Worm (Caenorhabditis elegans) whole organism, mixed stage, embryonic: ENCODE data around the gene cysl-1.

Experiments
- M03D4.4 ChIP-seq: sonication (generic microtip); optimal IDR thresholded peaks from 2 replicates; lab custom pipeline; 2017; ENCODE audit warnings: mild to moderate bottlenecking, missing genetic modification characterization, missing compliant biosample characterization
- bed-3 ChIP-seq: fragments of 200-800 bp; sonication (Bioruptor generic); optimal IDR thresholded peaks from 3 replicates; lab custom pipeline; 2018; ENCODE audit warnings: mild to moderate bottlenecking, missing genetic modification characterization, moderate library complexity, missing compliant biosample characterization
- blmp-1 ChIP-seq: fragments of 150-350 bp; optimal IDR thresholded peaks from 2 replicates; lab custom pipeline; 2014; ENCODE audit warnings: missing biosample characterization, missing genetic modification characterization
- ceh-43 ChIP-seq: fragments of 200-800 bp; sonication (Bioruptor generic); optimal IDR thresholded peaks from 2 replicates; lab custom pipeline; 2018; ENCODE audit warnings: mild to moderate bottlenecking, missing genetic modification characterization, moderate library complexity, missing compliant biosample characterization
- ces-1 ChIP-seq: fragments of 150-350 bp; optimal IDR thresholded peaks from 2 replicates; lab custom pipeline; 2014; ENCODE audit warnings: missing biosample characterization, missing genetic modification reagents, missing genetic modification characterization
- cnd-1 ChIP-seq: fragments of 200-800 bp; sonication (Bioruptor generic); optimal IDR thresholded peaks from 2 replicates; lab custom pipeline; 2018; ENCODE audit warnings: mild to moderate bottlenecking, missing genetic modification characterization, missing compliant biosample characterization
- drap-1 ChIP-seq: fragments of 200-800 bp; sonication (Bioruptor generic); optimal IDR thresholded peaks from 3 replicates; lab custom pipeline; 2018; ENCODE audit warnings: mild to moderate bottlenecking, missing genetic modification characterization, missing compliant biosample characterization
- elt-1 ChIP-seq: sonication (generic microtip); optimal IDR thresholded peaks from 2 replicates; lab custom pipeline; 2017; ENCODE audit warnings: missing genetic modification characterization, mild to moderate bottlenecking, missing compliant biosample characterization, antibody characterized with exemption, moderate library complexity, borderline replicate concordance; ENCODE audit not compliant: insufficient read depth
- elt-3 ChIP-seq: fragments of 150-350 bp; optimal IDR thresholded peaks from 2 replicates; lab custom pipeline; 2014; ENCODE audit warnings: missing biosample characterization, missing genetic modification characterization
- flh-1 ChIP-seq: fragments of 200-800 bp; sonication (Bioruptor generic); optimal IDR thresholded peaks from 2 replicates; lab custom pipeline; 2018; ENCODE audit warnings: mild to moderate bottlenecking, missing genetic modification characterization, moderate library complexity, missing compliant biosample characterization
- ham-2 ChIP-seq: fragments of 200-800 bp; sonication (Bioruptor generic); optimal IDR thresholded peaks from 2 replicates; lab custom pipeline; 2018; ENCODE audit warnings: mild to moderate bottlenecking, missing genetic modification characterization, missing compliant biosample characterization
- hlh-1 ChIP-seq: fragments of 150-350 bp; optimal IDR thresholded peaks from 2 replicates; lab custom pipeline; 2014; ENCODE audit warnings: missing biosample characterization, missing genetic modification reagents, missing genetic modification characterization
- lin-13 ChIP-seq: fragments of 150-350 bp; optimal IDR thresholded peaks from 2 replicates; lab custom pipeline; 2014; ENCODE audit warnings: missing biosample characterization, missing genetic modification characterization
- lin-32 ChIP-seq: fragments of 200-800 bp; sonication (Bioruptor generic); optimal IDR thresholded peaks from 2 replicates; lab custom pipeline; 2018; ENCODE audit warnings: mild to moderate bottlenecking, missing genetic modification characterization, missing compliant biosample characterization
- lsy-2 ChIP-seq: fragments of 150-350 bp; optimal IDR thresholded peaks from 2 replicates; lab custom pipeline; 2014; ENCODE audit warnings: missing biosample characterization, missing genetic modification characterization
- mab-5 ChIP-seq: fragments of 150-350 bp; optimal IDR thresholded peaks from 2 replicates; lab custom pipeline; 2014; ENCODE audit warnings: missing biosample characterization, missing genetic modification characterization
- mep-1 ChIP-seq: fragments of 150-350 bp; optimal IDR thresholded peaks from 2 replicates; lab custom pipeline; 2017; ENCODE audit warnings: missing biosample characterization, missing genetic modification reagents, missing genetic modification characterization, inconsistent platforms
- mls-2 ChIP-seq: sonication (generic microtip); optimal IDR thresholded peaks from 2 replicates; lab custom pipeline; 2016; ENCODE audit warnings: mild to moderate bottlenecking, missing genetic modification characterization, moderate library complexity, missing compliant biosample characterization
- nhr-12 ChIP-seq: fragments of 150-350 bp; optimal IDR thresholded peaks from 2 replicates; lab custom pipeline; 2014; ENCODE audit warnings: missing biosample characterization, missing genetic modification characterization
- nhr-2 ChIP-seq: fragments of 150-350 bp; optimal IDR thresholded peaks from 2 replicates; lab custom pipeline; 2014; ENCODE audit warnings: missing biosample characterization, missing genetic modification characterization
- nhr-237 ChIP-seq: fragments of 150-350 bp; optimal IDR thresholded peaks from 2 replicates; lab custom pipeline; 2014; ENCODE audit warnings: missing biosample characterization, missing genetic modification characterization
- nhr-28 ChIP-seq: fragments of 150-350 bp; optimal IDR thresholded peaks from 2 replicates; lab custom pipeline; 2014; ENCODE audit warnings: missing biosample characterization, missing genetic modification characterization
- nhr-76 ChIP-seq: sonication (generic microtip); optimal IDR thresholded peaks from 2 replicates; lab custom pipeline; 2017; ENCODE audit warnings: missing biosample characterization, missing genetic modification characterization
- pha-4 ChIP-seq: fragments of 150-350 bp; optimal IDR thresholded peaks from 2 replicates; lab custom pipeline; 2018; ENCODE audit warnings: missing biosample characterization, missing genetic modification reagents, missing genetic modification characterization
- sem-2 ChIP-seq: fragments of 200-800 bp; sonication (Bioruptor generic); optimal IDR thresholded peaks from 2 replicates; lab custom pipeline; 2018; ENCODE audit warnings: mild to moderate bottlenecking, missing genetic modification characterization, missing compliant biosample characterization
- snpc-4 ChIP-seq: fragments of 150-350 bp; optimal IDR thresholded peaks from 2 replicates; lab custom pipeline; 2014; ENCODE audit warnings: missing biosample characterization, missing genetic modification characterization
- sptf-1 ChIP-seq: sonication (generic microtip); optimal IDR thresholded peaks from 2 replicates; lab custom pipeline; 2017; ENCODE audit warnings: mild to moderate bottlenecking, missing genetic modification characterization, moderate library complexity, missing compliant biosample characterization
- tbx-8 ChIP-seq: fragments of 200-800 bp; sonication (Bioruptor generic); optimal IDR thresholded peaks from 2 replicates; lab custom pipeline; 2018; ENCODE audit warnings: mild to moderate bottlenecking, missing genetic modification characterization, moderate library complexity, missing compliant biosample characterization
- unc-120 ChIP-seq: sonication (generic microtip); optimal IDR thresholded peaks from 2 replicates; lab custom pipeline; 2017; ENCODE audit warnings: missing genetic modification characterization, missing compliant biosample characterization; ENCODE audit not compliant: poor library complexity, severe bottlenecking
- unc-39 ChIP-seq: fragments of 150-350 bp; optimal IDR thresholded peaks from 2 replicates; lab custom pipeline; 2014; ENCODE audit warnings: missing biosample characterization, missing genetic modification characterization
- unc-62 ChIP-seq: fragments of 150-350 bp; optimal IDR thresholded peaks from 2 replicates; lab custom pipeline; 2014; ENCODE audit warnings: missing biosample characterization, missing genetic modification reagents, missing genetic modification characterization
- zip-8 ChIP-seq: fragments of 150-350 bp; optimal IDR thresholded peaks from 2 replicates; lab custom pipeline; 2014; ENCODE audit warnings: missing biosample characterization, missing genetic modification characterization
- ztf-11 ChIP-seq: fragments of 150-350 bp; optimal IDR thresholded peaks from 2 replicates; lab custom pipeline; 2014; ENCODE audit warnings: missing biosample characterization, missing genetic modification characterization

The cysl-1 gene

DNA sequence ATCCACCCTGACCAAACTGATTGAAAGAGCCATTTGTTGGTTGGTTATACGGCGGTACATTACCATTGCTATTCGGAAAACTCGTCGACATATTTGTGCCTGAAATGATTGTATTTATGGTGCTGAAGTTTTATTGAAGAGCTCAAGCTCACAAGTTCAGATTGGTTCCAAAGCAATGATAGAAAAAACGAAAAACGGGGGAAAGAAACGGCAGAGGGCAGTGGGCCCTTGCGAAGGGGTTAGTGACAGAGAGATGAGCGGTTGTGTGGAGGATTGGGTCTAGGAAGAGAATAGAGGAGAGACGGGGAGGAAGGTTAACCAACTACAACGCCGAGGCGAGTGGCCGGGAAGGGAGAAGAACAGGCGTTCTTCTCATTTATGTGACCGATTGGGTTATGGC, 23.0 kb downstream of the cysl-1 start, which contains the start of gene nra-3:
Gene nra-3, minus strand, starts transcription at position 101 of the 400 bp plus-strand sequence.
- TF ChIP-seq elt-3, result no peak
- TF ChIP-seq lin-13 (tag; lab: Kevin White, UChicago), result no peak
- no peak for TF ChIP-seq lin-32 (GFP tag; lab: Kevin White, UChicago)
- TF ChIP-seq ces-1, result peak; percentile 17
- TF ChIP-seq unc-120, result no peak
- no peak for TF ChIP-seq nhr-12 (tag; lab: Kevin White, UChicago)
- TF ChIP-seq flh-1 (GFP tag; lab: Kevin White, UChicago), result no peak
- peak; percentile 15 for TF ChIP-seq nhr-2 (tag; lab: Kevin White, UChicago)
- peak; percentile 1 for TF ChIP-seq cnd-1 (tag; lab: Kevin White, UChicago)

DNA sequence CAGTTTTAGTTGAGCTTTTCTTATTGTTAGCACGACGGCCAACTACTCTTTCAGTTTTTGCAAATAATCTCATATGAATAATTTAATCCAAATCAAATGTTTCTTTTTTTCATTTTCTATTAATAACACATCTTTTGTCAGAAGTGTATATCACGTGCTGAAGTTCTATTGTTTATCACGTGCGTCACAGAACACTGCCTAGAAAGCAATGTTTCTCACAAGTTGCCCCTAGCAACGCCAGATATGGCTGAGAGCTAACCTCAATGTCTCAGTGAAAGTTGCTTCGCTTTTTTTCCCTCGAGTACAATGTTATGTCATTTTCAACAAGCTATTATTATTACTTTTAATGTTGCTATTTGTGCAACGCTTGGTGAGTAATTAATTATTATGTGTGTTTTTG, 26.3 kb downstream of the cysl-1 start:
- no peak for TF ChIP-seq ham-2 (GFP tag; lab: Kevin White, UChicago)
- TF ChIP-seq nhr-2 (tag; lab: Kevin White, UChicago), result no peak
- no peak for TF ChIP-seq elt-1 (tag; lab: Kevin White, UChicago)
- no peak for TF ChIP-seq nhr-237
- no peak for TF ChIP-seq snpc-4 (tag; lab: Kevin White, UChicago)
- no peak for TF ChIP-seq bed-3 (GFP tag; lab: Kevin White, UChicago)
- TF ChIP-seq mab-5, result no peak

DNA sequence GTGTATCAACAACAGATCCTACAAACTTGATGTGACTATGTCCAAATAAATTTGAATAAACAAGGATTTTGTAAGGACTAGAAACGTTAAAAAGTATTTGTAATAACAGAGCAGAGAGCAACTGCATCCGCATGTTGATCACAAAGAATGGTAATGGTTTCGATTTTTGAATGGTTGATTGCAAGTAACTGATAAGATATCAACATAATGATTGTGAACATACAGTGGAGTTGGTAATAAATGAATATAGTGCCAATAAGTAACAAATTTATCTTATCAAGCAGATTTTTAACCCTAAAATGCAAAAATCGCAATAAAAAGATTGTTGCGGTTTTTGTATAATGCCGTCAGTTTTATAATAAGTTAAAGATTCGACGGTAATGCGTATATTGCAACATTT, 29.4 kb downstream of the cysl-1 start, which contains the start of gene ugt-23:
Gene ugt-23, minus strand, starts transcription at position 212 of the 400 bp plus-strand sequence.
- TF ChIP-seq snpc-4 (tag; lab: Kevin White, UChicago), result no peak
- no peak for TF ChIP-seq lsy-2
- TF ChIP-seq elt-1 (tag; lab: Kevin White, UChicago), result no peak
- TF ChIP-seq ham-2 (GFP tag; lab: Kevin White, UChicago), result no peak
- TF ChIP-seq bed-3 (GFP tag; lab: Kevin White, UChicago), result no peak
- no peak for TF ChIP-seq hlh-1
- TF ChIP-seq unc-62, result no peak
- TF ChIP-seq ztf-11, result no peak

DNA sequence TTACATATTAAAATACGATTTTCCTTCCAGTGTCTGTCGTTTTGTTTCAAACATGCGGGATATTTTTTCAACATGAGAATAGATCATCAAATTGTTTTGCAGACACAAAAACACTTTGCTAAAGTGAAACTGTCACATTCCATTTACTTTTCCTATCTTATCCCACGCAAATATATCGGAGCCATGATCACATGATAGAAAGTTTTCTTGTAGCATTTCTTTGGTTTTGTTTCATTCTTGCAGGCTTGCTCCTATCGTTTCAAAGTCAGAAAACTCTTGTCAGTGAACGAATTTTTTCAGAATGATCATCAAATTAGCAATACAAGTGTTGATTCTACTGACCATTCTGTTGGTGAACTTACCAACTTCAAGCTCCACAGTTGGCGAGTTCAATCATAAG, 33.1 kb downstream of the cysl-1 start, which contains the start of gene C17G1.2:
Gene C17G1.2, plus strand, starts transcription at position 301 of the 400 bp plus-strand sequence.
- TF ChIP-seq mep-1 (tag; lab: Kevin White, UChicago) (no peak), unc-62 (no peak), elt-3 (no peak), ces-1 (no peak), nhr-28 (tag; lab: Kevin White, UChicago) (no peak)

DNA sequence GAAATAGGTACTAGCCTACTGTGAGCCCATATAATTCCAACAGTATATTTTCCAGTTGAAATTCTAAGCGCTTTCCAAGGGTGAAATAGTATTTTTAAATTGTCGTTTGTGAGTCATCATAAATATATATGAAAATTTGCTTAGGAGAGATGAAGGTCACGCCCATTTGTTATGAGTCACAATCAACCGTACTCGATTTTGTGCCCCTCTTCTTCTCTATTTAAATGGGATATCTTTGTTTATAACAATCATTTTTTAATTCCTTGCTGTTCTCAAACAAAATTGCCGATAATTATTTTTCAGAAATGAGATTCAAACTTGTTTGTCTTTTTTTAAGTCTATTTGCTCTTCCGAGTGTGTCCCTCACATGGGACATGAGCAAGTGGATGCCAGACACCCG, 35.3 kb downstream of the cysl-1 start, which contains the start of gene folr-1:
Gene folr-1, plus strand, starts transcription at position 301 of the 400 bp plus-strand sequence.
- TF ChIP-seq unc-39 (tag; lab: Kevin White, UChicago) (no peak), hlh-1 (no peak), nhr-28 (tag; lab: Kevin White, UChicago) (no peak), nhr-76 (no peak), blmp-1 (no peak), nhr-12 (tag; lab: Kevin White, UChicago) (no peak), elt-1 (tag; lab: Kevin White, UChicago) (no peak), pha-4 (tag; lab: Kevin White, UChicago) (no peak), M03D4.4 (tag; lab: Kevin White, UChicago) (no peak), bed-3 (GFP tag; lab: Kevin White, UChicago) (no peak), sptf-1 (tag; lab: Kevin White, UChicago) (no peak), mep-1 (tag; lab: Kevin White, UChicago) (no peak), lin-13 (tag; lab: Kevin White, UChicago) (no peak), nhr-2 (tag; lab: Kevin White, UChicago) (no peak), sem-2 (GFP tag; lab: Kevin White, UChicago) (no peak), zip-8 (no peak), unc-120 (no peak), ces-1 (no peak), cnd-1 (tag; lab: Kevin White, UChicago) (no peak), tbx-8 (GFP tag; lab: Kevin White, UChicago) (no peak)

DNA sequence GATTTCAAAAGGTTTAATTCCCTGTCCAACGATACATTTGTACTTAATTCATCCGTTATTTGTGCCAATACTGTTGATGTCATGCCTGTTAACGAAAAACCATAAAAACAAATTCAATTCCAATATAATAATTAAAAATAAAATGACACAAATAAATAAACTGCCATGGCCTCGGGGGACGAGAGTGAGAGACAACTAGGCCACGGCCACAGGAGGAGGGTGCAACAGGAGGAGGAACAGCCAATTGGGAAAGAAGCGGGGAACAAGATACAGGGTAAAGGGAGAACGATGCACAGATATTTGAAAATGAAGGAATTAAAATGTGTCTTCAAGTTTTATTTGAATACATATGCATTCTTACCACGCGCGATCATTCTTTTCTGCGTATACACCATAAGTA, 37.0 kb downstream of the cysl-1 start, which contains the start of gene F21G4.6:
Gene F21G4.6, minus strand, starts transcription at position 87 of the 400 bp plus-strand sequence.
- TF ChIP-seq ceh-43, result no peak
- no peak for TF ChIP-seq hlh-1
- no peak for TF ChIP-seq zip-8
- TF ChIP-seq drap-1 (GFP tag; lab: Kevin White, UChicago), result no peak
- no peak for TF ChIP-seq mls-2 (tag; lab: Kevin White, UChicago)
- TF ChIP-seq lsy-2, result no peak
- TF ChIP-seq mep-1 (tag; lab: Kevin White, UChicago), result no peak
- no peak for TF ChIP-seq sem-2 (GFP tag; lab: Kevin White, UChicago)
